Worm (Caenorhabditis elegans): ENCODE results near the gene C16B8.4.
A peak's percentile ranks its signal among the peaks of the same experiment; 100 is the strongest.

ce11 chrX:4016113-4016512 is 42.7 kb upstream of the C16B8.4 start, which contains the start of gene hrg-1:
- no peak for TF ChIP-seq nhr-12 (tag; optimal IDR thresholded peaks at IDR 0.05)
- TF ChIP-seq lin-39 (tag; optimal IDR thresholded peaks at IDR 0.05), result peak; percentile 83
- TF ChIP-seq lsy-12 (tag; optimal IDR thresholded peaks at IDR 0.05), result no peak
- TF ChIP-seq nhr-77 (tag; optimal IDR thresholded peaks at IDR 0.05), result no peak
- no peak for TF ChIP-seq daf-12 (tag; optimal IDR thresholded peaks at IDR 0.05)
- TF ChIP-seq ama-1 (optimal IDR thresholded peaks at IDR 0.05), result no peak
- TF ChIP-seq ztf-11 (tag; optimal IDR thresholded peaks at IDR 0.05), result no peak
- peak; percentile 71 for TF ChIP-seq skn-1 (tag; optimal IDR thresholded peaks at IDR 0.05)
- TF ChIP-seq egl-27 (tag; optimal IDR thresholded peaks at IDR 0.05), result peak; percentile 8
- no peak for TF ChIP-seq aly-2 (tag; optimal IDR thresholded peaks at IDR 0.05)
- no peak for TF ChIP-seq nhr-76 (tag; optimal IDR thresholded peaks at IDR 0.05)
- peak; percentile 21 for TF ChIP-seq unc-62 (GFP tag; optimal IDR thresholded peaks at IDR 0.05)
- TF ChIP-seq nhr-25 (tag; optimal IDR thresholded peaks at IDR 0.05), result peak; percentile 30
